Fruit fly (Drosophila melanogaster): ENCODE measurements around the gene eIF2A.

The eIF2A gene

DNA sequence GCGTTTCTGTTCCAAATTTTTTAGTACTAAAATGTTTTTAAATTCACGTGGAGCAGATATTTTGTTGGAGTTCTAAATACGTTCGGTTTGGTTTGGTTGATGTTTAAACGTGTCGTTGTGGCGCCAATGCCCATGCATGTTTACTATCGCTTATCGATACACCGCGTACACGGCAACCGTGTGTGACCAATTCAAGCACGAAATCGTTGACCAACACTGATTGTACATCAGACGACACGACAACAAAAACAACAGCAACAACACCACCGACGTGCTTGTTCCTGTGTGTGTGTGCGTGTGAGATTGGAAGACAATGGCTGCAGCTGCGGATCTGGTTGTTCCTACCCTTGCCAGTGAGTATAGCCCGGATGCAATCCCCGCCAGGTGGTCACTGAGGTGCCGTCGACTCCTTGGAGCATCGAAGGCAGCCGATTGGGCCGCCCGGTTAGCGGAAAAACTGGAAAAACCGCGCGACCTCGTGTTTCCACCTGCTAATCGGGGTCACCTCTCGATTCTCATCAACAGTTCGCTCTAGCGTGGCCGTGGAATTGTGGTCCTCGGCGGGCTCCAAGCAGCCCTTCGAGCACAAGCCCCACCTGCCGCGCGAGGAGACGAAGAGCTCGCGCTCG lies at the start of gene eIF2A (continued):
- TF ChIP-seq CG15073 (GFP tag; optimal IDR thresholded peaks at IDR 0.05) (no peak), Dip2 (GFP tag; IDR thresholded peaks at IDR 0.05) (no peak), fd102C (GFP tag; optimal IDR thresholded peaks at IDR 0.05) (peak; percentile 28), croc (GFP tag; conservative IDR thresholded peaks at IDR 0.05) (no peak), slou (GFP tag; optimal IDR thresholded peaks at IDR 0.05) (no peak), CG2129 (GFP tag; IDR thresholded peaks at IDR 0.05; ENCODE audit: partially characterized antibody) (0 out of 2 replicates have a peak, but pooled peaks have one; percentile 12), CG6175 (GFP tag; IDR thresholded peaks at IDR 0.05) (no peak), Xbp1 (GFP tag; optimal IDR thresholded peaks at IDR 0.05) (peak; percentile 68), CG14965 (GFP tag; optimal IDR thresholded peaks at IDR 0.05; ENCODE audit: borderline replicate concordance) (no peak), CG13123 (GFP tag; optimal IDR thresholded peaks at IDR 0.05) (no peak), CG10543 (GFP tag; optimal IDR thresholded peaks at IDR 0.05) (peak; percentile 58), PHDP (tag; optimal IDR thresholded peaks at IDR 0.05) (peak; percentile 49), CG9876 (GFP tag; optimal IDR thresholded peaks at IDR 0.05) (peak; percentile 22), slbo (GFP tag; IDR thresholded peaks at IDR 0.05) (peak; percentile 72), CG10366 (GFP tag; IDR thresholded peaks at IDR 0.05) (peak; percentile 28; the same call in 1 of the 2 replicates), CG9727 (GFP tag; optimal IDR thresholded peaks at IDR 0.05) (peak; percentile 7), CG12219 (GFP tag; optimal IDR thresholded peaks at IDR 0.05) (no peak), tap (tag; optimal IDR thresholded peaks at IDR 0.05) (no peak), br (optimal IDR thresholded peaks at IDR 0.05) (no peak), MBD-R2 (GFP tag; IDR thresholded peaks at IDR 0.05) (peak; percentile 88), CG14441 (GFP tag; IDR thresholded peaks at IDR 0.05) (peak; percentile 24; the same call in 1 of the 2 replicates), inv (GFP tag; IDR thresholded peaks at IDR 0.05; ENCODE audit: partially characterized antibody) (peak; percentile 56; the same call in 1 of the 2 replicates), CHES-1-like (GFP tag; optimal IDR thresholded peaks at IDR 0.05) (peak; percentile 81), CG3726 (GFP tag; IDR thresholded peaks at IDR 0.05) (no peak), grn (GFP tag; optimal IDR thresholded peaks at IDR 0.05) (no peak), Hand (GFP tag; optimal IDR thresholded peaks at IDR 0.05) (no peak), Awh (GFP tag; IDR thresholded peaks at IDR 0.05) (no peak), gro (GFP tag; optimal IDR thresholded peaks at IDR 0.05) (peak; percentile 57), Sox102F (GFP tag; optimal IDR thresholded peaks at IDR 0.05) (no peak), C15 (GFP tag; IDR thresholded peaks at IDR 0.05) (no peak), CG12155 (GFP tag; optimal IDR thresholded peaks at IDR 0.05) (peak; percentile 56), gce (GFP tag; IDR thresholded peaks at IDR 0.05) (no peak), dm (GFP tag; optimal IDR thresholded peaks at IDR 0.05) (peak; percentile 89), CG13624 (GFP tag; optimal IDR thresholded peaks at IDR 0.05) (peak; percentile 85), Atf6 (GFP tag; IDR thresholded peaks at IDR 0.05) (peak; percentile 68; the same call in 1 of the 2 replicates), vvl (GFP tag; IDR thresholded peaks at IDR 0.05) (peak; percentile 80), bigmax (GFP tag; optimal IDR thresholded peaks at IDR 0.05) (peak; percentile 46), CG10274 (GFP tag; optimal IDR thresholded peaks at IDR 0.05) (no peak), pan (optimal IDR thresholded peaks at IDR 0.05) (no peak), pan (GFP tag; optimal IDR thresholded peaks at IDR 0.05 in 1 of 2, IDR thresholded peaks at IDR 0.05 in 1 of 2) (peak in 1 of 2 experiments; percentile 37), crp (GFP tag; optimal IDR thresholded peaks at IDR 0.05) (peak in 1 of 2 experiments; percentile 66), Optix (GFP tag; IDR thresholded peaks at IDR 0.05) (peak; percentile 40; the same call in 1 of the 3 replicates), pnt (GFP tag; optimal IDR thresholded peaks at IDR 0.05) (no peak), ATbp (GFP tag; optimal IDR thresholded peaks at IDR 0.05) (no peak), chinmo (GFP tag; IDR thresholded peaks at IDR 0.05; ENCODE audit: partially characterized antibody) (peak; percentile 84; the same call in 3 of the 4 replicates), Med (GFP tag) (peak; percentile 98), CG17359 (tag; optimal IDR thresholded peaks at IDR 0.05) (peak; percentile 44), chn (GFP tag; optimal IDR thresholded peaks at IDR 0.05) (peak; percentile 54), Atf3 (GFP tag; optimal IDR thresholded peaks at IDR 0.05) (no peak), schlank (tag; optimal IDR thresholded peaks at IDR 0.05) (peak; percentile 36)
